Fruit fly (Drosophila melanogaster): ENCODE measurements around the gene Pde9.
A peak's percentile ranks its signal among the peaks of the same experiment; 100 is the strongest.

Pde9 gene

dm6 chrX:12763467-12763866 is 133.7 kb downstream of the Pde9 start, which contains the start of gene pira:
Gene pira (minus strand): TSS chrX:12763611.
- TF ChIP-seq CG17801 (GFP tag; optimal IDR thresholded peaks at IDR 0.05; ENCODE audit: partially characterized antibody), result no peak

- TF ChIP-seq CG17801 (GFP tag; optimal IDR thresholded peaks at IDR 0.05; ENCODE audit: partially characterized antibody), result no peak
Observed at dm6 chrX:12760466-12761133, 136.5 kb downstream of the Pde9 start, which contains the start of gene Paics. Gene Paics (minus strand): TSS chrX:12760617.

DNA sequence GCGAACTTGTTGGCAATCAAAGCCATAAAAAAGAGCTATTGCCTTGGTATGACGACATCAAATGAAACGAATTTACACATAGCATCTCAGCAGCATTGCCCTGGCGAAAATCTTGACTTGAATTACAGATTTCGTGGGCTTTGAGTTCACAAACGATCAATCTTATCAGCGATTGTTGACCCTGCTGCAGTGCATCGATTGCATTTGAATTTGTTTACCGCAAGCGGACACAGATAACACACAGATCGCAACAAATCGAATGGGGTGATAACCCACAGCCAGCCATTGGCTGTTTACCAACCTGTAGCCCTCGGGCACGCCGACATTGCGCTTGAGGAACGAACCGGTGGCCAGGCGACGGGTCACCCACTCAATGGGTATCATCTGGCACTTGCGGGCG is 138.0 kb downstream of the Pde9 start:
- no peak for TF ChIP-seq CG17801 (GFP tag; optimal IDR thresholded peaks at IDR 0.05; ENCODE audit: partially characterized antibody)

- peak; percentile 90 for TF ChIP-seq CG17801 (GFP tag; optimal IDR thresholded peaks at IDR 0.05; ENCODE audit: partially characterized antibody)
Observed at dm6 chrX:12757075-12757474, 140.1 kb downstream of the Pde9 start.

- no peak for TF ChIP-seq CG17801 (GFP tag; optimal IDR thresholded peaks at IDR 0.05; ENCODE audit: partially characterized antibody)
Observed at dm6 chrX:12756374-12756721, 140.8 kb downstream of the Pde9 start.

DNA sequence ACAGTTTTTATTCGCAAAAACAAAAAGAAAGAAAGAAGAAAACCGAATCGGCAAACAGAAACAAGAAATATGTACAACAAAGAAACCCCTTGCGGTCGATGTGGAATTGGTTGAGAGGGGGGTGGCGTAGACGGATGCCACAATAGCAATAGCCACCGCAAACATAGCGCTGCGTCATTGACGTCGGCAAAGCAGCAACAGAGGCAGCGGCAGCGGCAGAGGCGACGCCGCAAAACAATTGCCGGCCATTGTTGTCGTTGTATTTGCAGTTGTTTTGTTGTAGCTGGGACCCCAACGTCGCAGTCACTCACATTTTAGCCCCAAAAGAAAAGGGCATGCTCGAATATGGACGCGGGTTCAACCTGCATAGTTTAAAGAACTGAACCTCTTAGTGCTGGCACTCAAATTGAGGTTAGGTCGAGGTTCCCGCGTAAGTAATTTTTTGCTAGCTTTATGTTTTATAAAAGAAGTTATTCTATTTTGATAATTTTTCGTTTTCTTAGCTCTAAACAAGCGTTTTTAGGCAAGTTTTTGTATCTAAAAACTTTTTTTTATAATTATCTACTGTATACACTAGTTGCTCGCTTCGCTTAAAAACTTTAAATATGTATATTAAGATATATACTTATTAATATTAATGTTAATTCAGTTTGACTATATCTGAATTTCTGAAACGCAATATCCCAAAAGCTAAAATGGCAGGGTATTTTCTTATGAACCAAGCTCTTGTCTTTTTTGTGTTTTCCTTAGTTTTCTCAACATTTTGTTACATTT is 141.3 kb downstream of the Pde9 start:
- peak; percentile 31 for TF ChIP-seq CG17801 (GFP tag; optimal IDR thresholded peaks at IDR 0.05; ENCODE audit: partially characterized antibody)

dm6 chrX:12755017-12755563 is 142.0 kb downstream of the Pde9 start:
- peak; percentile 93 for TF ChIP-seq CG17801 (GFP tag; optimal IDR thresholded peaks at IDR 0.05; ENCODE audit: partially characterized antibody)

DNA sequence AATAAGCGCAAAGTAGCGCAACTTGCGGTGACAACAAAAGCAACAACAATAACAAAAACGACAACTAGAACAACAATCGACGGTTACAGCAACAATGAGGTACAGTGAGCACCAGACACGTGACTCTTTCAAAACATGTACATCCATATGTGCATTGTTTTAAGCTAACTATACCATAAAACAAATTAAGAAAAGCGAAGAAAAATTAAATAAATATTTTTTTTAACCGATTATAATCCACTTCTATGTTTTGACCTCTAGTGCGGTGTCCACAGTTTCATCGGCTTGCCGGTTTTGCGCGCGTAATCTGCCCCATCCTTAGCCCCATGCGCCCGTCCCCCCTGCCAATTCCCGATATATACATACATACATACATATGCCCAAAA is 142.8 kb downstream of the Pde9 start:
- TF ChIP-seq CG17801 (GFP tag; optimal IDR thresholded peaks at IDR 0.05; ENCODE audit: partially characterized antibody), result peak; percentile 94

DNA sequence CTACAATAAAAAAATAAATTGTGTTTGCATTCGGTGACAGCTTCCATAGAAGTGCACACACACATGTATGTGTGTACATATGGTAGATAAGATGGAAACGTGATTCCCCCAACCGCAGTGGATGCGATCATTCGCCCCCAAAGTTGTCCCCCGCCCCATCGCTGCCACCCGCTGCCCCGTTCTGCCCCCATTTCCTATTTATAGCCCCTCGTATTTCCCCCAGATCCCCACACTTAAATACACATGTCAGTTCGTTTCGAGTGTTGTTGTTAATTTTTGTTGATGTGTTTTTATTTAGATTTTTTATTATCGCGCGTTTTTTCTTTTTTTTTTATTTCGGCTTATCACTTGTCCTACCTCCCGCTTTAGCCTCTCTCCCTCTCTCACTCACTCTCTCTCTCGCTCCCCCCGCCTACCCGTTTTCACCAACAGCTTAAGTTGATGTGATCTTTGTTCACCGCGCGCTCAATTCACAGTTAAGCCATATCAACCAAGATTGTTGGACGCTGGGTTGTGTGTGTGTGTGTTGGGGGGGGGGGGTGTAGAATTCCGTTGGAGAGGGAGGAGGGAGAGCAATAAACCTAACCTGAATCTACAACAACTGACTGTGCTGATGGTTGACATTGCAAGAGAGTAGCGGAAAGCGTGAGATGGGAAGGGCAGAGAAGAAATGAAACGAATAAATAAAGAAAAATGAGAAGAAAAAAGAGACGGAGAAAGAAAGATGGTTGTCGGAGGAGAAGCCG is 143.4 kb downstream of the Pde9 start:
- no peak for TF ChIP-seq CG17801 (GFP tag; optimal IDR thresholded peaks at IDR 0.05; ENCODE audit: partially characterized antibody)

dm6 chrX:12752196-12752595 is 144.9 kb downstream of the Pde9 start:
- TF ChIP-seq CG17801 (GFP tag; optimal IDR thresholded peaks at IDR 0.05; ENCODE audit: partially characterized antibody), result peak; percentile 99

DNA sequence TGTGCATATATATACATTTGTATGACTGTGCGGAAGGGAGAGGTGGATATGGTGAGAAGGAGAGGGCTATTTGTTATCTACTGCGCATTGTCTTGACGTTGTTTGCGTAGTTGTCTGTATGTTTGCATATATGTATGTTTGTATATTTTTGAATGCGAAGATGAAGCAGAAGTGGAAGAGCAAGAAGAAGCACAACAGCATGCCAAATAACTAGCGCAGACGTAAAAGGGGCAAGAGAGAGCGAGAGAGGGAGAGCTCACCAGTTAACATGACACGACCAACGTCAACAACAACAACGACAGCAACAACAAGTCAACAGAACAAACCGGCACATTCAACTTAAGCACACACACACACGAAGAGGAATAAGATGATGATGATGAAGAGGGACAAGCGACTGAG is 145.3 kb downstream of the Pde9 start:
- no peak for TF ChIP-seq CG17801 (GFP tag; optimal IDR thresholded peaks at IDR 0.05; ENCODE audit: partially characterized antibody)

DNA sequence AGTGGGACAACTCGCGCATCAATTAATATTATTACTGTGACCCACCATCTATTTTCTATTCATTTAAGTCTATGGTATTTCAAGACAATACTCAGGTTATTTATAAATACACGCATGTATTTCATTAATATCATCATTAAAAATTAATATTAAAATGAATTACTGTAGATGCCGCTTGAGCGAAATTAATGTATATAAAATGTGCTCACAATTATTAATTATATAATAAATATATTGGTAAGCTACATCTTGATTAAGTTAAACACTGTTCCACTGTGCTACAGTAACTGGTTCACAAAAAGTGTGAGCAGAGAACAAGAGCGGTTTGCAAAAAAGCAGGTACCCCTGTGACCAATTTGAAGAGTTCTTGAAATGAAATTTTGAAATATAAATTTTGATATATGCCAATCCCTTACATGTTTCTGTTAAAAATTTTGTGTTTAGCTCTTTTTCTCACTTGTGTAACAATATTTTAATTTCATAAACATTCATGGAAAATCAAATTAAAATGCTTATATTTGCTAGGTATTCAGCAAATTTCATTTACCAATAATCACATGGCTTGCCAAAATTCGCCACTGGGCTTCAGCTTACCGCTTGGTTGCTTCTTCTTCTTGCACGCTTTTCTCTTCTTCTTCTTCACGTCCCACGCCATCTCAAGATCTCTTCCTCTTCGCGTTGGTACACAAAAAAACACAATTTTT is 146.0 kb downstream of the Pde9 start:
- TF ChIP-seq CG17801 (GFP tag; optimal IDR thresholded peaks at IDR 0.05; ENCODE audit: partially characterized antibody), result peak; percentile 100

DNA sequence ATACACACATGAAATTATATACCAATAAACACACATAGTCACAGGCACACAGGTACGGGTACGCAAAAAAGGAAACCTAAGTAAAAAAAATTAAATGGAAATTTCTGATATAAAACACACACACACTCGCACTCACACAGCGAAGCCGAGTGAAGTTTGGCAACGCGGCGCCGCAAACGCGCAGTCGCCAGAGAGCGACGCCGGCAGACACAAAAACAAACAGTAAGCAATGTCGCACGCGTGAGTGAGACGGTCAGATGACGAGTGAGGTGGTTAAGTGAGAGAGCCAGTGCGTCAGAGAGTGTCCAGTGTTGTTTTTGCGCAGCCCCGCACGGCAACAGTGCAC is 146.6 kb downstream of the Pde9 start:
- no peak for TF ChIP-seq CG17801 (GFP tag; optimal IDR thresholded peaks at IDR 0.05; ENCODE audit: partially characterized antibody)

DNA sequence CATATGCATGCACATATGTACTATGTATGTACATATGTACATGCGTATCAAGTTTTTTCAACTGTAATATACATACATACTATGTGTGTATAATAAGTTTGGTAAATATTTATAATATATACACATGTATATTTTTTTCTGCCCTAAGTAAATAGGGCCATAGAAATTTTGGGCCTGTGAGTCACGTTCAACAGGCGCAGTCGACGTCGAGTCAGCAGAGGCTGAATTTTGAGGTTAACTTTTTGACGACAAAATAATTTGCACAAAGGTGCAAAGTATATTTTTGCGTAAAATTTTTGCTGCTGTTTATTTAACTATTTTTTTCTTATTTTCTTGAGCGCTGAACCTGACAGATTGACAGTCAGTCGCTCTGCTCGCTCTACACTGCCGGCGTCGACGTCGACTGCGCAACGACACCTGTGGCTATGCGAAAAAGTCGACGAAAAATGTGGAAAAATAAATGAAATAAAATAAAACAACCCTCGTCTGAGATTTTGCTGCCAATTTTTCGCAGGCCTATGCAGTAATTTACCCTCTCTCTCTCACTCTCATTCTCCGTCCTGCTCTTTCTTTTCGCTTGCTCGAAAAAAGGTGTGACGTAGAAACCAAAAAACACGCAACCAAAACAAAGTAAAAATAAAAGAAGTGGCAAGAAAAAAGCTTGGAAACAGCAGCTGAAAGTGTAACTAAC is 147.1 kb downstream of the Pde9 start:
- TF ChIP-seq CG17801 (GFP tag; optimal IDR thresholded peaks at IDR 0.05; ENCODE audit: partially characterized antibody), result peak; percentile 91
